Fruit fly (Drosophila melanogaster) whole organism, pupa: ENCODE measurements around the gene CG43052.

Experiments used
- CG10348 ChIP-seq: fragments of 200-800 bp; sonication (Bioruptor generic); IDR thresholded peaks from 2 replicates; pipeline ENCODE4 v1.3.6; 2022; ENCODE audit warnings: missing biosample characterization, missing genetic modification characterization
- CG14655 ChIP-seq: fragments of 200-800 bp; sonication (Bioruptor generic); optimal IDR thresholded peaks from 3 replicates; lab custom pipeline; 2017; ENCODE audit warnings: mild to moderate bottlenecking, missing biosample characterization, missing genetic modification reagents, missing genetic modification characterization
- CG15710 ChIP-seq: fragments of 200-800 bp; sonication (Bioruptor generic); optimal IDR thresholded peaks from 2 replicates; lab custom pipeline; 2018; ENCODE audit warnings: missing biosample characterization, mild to moderate bottlenecking, missing genetic modification characterization, moderate library complexity
- CG17806 ChIP-seq: fragments of 200-800 bp; sonication (Bioruptor generic); optimal IDR thresholded peaks from 2 replicates; lab custom pipeline; 2018; ENCODE audit warnings: missing biosample characterization, mild to moderate bottlenecking, missing genetic modification characterization, moderate library complexity
- CG8301 ChIP-seq: fragments of 200-800 bp; sonication (Bioruptor generic); optimal IDR thresholded peaks from 2 replicates; lab custom pipeline; 2018; ENCODE audit warnings: missing biosample characterization, mild to moderate bottlenecking, missing genetic modification characterization
- D1 ChIP-seq: fragments of 200-800 bp; sonication (Bioruptor generic); optimal IDR thresholded peaks from 2 replicates; lab custom pipeline; 2018; ENCODE audit warnings: missing biosample characterization, mild to moderate bottlenecking, missing genetic modification characterization, moderate library complexity
- Ets98B ChIP-seq: fragments of 200-800 bp; sonication (Bioruptor generic); IDR thresholded peaks from 2 replicates; pipeline ENCODE4 v1.3.6; 2022; ENCODE audit warnings: missing biosample characterization, missing genetic modification characterization
- Pif1A ChIP-seq: fragments of 200-800 bp; sonication (Bioruptor generic); optimal IDR thresholded peaks from 3 replicates; lab custom pipeline; 2016; ENCODE audit warnings: missing biosample characterization, missing genetic modification characterization
- Pif1B ChIP-seq: fragments of 200-800 bp; sonication (Bioruptor generic); optimal IDR thresholded peaks from 3 replicates; lab custom pipeline; 2016; ENCODE audit warnings: missing biosample characterization, missing genetic modification characterization
- Snoo ChIP-seq: fragments of 200-800 bp; sonication (Bioruptor generic); optimal IDR thresholded peaks from 3 replicates; lab custom pipeline; 2017; ENCODE audit warnings: missing biosample characterization, mild to moderate bottlenecking, missing genetic modification characterization, inconsistent platforms
- gl ChIP-seq: fragments of 200-800 bp; sonication (Bioruptor generic); optimal IDR thresholded peaks from 2 replicates; lab custom pipeline; 2018; ENCODE audit warnings: missing biosample characterization, mild to moderate bottlenecking, missing genetic modification characterization

dm6 chr2L:14400676-14401075 lies 48.8 kb downstream of the CG43052 start:
- no peak for TF ChIP-seq Ets98B
- TF ChIP-seq gl = no peak
- TF ChIP-seq CG15710 (tag; lab: Kevin White, UChicago) = peak; percentile 1
- TF ChIP-seq Pif1B (GFP tag; lab: Kevin White, UChicago) = no peak
- no peak for TF ChIP-seq CG10348 (GFP tag; lab: Robert Waterston, UW)
- TF ChIP-seq CG8301 (tag; lab: Kevin White, UChicago) = peak; percentile 41
- no peak for TF ChIP-seq D1 (tag; lab: Kevin White, UChicago)
- peak; percentile 36 for TF ChIP-seq CG17806 (tag; lab: Kevin White, UChicago)
- peak; percentile 55 for TF ChIP-seq CG14655 (GFP tag; lab: Kevin White, UChicago)
- no peak for TF ChIP-seq Pif1A
- TF ChIP-seq Snoo = peak; percentile 27
